Worm (Caenorhabditis elegans): ENCODE data around the gene nep-1.

nep-1 gene

DNA sequence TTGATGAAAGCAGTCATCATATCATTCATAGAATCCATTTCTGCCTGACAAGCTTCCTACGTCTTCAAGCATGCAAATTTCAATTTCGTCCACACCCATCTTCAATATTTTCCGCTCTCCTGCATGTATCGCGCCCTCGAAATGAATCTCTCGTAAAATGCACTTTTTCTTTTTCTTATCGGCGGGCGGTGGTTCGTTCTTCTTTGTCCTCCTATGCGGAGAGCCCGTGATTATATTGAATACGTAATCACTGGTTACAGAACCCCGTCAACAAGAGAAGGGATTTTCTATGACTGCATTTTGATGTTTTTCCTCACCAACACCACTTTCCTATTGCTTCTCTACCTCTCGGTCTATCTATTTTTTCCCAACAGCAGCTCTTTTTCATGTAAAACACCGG lies 20.4 kb downstream of the nep-1 start:
- TF ChIP-seq W03F9.2 (tag; optimal IDR thresholded peaks at IDR 0.05): no peak
- TF ChIP-seq dao-5 (tag; optimal IDR thresholded peaks at IDR 0.05): no peak
- no peak for TF ChIP-seq him-1 (tag; optimal IDR thresholded peaks at IDR 0.05)

DNA sequence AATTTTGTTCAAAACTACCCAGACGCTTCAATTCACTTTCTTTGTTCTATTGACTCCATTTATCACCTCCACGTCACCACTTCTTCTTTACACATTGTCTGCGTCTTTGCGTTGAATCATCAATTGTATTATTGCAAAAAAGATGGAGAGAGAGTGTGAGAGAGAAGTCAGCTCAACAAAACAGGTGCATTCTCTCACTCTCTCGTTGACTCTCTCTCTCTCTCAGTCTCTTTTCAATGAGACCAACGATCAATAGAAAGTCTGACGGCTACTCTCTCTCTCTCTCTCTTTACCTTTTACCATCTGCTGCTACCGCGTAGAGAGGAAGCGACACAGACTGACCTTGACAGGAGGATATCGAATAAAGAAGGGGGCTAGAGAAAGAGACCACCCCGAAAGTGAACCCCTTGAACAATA lies 21.2 kb downstream of the nep-1 start:
- no peak for TF ChIP-seq dao-5 (tag; optimal IDR thresholded peaks at IDR 0.05)
- TF ChIP-seq W03F9.2 (tag; optimal IDR thresholded peaks at IDR 0.05): peak; percentile 45
- peak; percentile 40 for TF ChIP-seq him-1 (tag; optimal IDR thresholded peaks at IDR 0.05)

DNA sequence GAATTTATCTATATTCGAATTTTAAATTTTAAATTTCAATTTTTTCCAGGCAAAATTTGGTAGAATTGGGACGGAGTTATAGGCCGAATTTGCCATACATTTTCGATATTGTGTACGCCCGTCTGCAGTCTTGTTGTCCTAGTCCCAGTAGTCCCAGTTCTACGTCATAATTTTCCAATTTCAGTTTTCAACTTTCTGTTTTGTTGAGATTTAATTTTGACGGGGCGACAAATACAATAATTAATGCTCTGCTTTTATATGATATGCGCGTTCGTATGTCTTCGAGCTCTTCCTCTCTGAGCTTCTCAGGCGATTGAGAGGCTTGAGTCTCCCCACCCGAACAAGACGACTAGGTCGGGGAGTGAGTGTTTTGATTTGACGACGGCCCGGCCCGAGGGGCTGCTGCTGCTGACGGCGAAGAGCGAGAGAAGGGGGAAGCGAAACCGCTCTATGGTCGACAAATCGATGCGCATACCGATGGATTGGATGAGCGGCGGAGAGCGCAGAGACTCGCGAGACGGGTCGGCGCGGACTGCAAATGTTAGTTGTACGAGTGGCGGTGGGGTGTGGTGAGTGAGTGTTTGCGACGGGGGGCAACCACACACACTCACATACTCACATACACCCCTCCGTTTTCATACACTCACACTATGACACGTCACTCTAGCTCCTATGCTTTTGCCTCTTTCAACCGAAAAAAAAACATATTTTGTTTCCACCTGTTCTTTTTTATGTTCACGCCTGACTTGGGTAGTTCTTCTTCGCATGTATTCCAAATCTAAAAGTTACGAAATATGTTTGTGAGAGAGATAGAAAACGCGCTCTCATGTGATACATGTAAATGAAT lies 22.1 kb downstream of the nep-1 start:
- TF ChIP-seq dao-5 (tag; optimal IDR thresholded peaks at IDR 0.05): peak; percentile 59
- peak; percentile 38 for TF ChIP-seq him-1 (tag; optimal IDR thresholded peaks at IDR 0.05)
- TF ChIP-seq W03F9.2 (tag; optimal IDR thresholded peaks at IDR 0.05): peak; percentile 22

DNA sequence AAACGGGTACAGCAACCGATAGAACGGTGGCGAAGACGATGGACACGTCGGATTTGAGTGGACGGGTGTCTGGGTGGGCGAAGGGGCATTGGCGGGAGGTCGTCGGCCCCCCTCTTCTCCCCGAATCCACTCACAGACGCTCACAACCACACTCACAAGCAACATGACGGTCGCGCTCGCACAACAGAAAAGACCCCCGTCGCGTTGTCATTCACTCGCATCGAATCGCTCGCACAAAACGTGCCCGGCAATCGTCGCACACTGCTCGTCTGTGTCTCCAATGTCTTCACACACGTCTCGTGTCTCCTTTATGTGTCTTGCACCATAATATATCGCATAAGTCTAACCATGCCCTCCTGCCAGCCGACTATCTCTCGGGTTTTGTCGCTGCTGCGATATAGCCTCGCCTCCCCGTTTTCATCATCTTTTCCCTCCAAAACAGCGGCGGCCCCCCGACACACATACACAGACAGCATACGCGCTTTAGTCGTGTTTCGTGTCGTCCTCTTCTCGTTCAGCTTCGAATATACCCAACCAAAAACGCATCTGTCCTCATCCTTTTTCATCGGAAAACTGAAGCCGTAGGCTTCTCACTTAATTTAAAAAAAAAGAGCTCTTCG lies 22.8 kb downstream of the nep-1 start:
- TF ChIP-seq W03F9.2 (tag; optimal IDR thresholded peaks at IDR 0.05): no peak
- TF ChIP-seq him-1 (tag; optimal IDR thresholded peaks at IDR 0.05): peak; percentile 74

DNA sequence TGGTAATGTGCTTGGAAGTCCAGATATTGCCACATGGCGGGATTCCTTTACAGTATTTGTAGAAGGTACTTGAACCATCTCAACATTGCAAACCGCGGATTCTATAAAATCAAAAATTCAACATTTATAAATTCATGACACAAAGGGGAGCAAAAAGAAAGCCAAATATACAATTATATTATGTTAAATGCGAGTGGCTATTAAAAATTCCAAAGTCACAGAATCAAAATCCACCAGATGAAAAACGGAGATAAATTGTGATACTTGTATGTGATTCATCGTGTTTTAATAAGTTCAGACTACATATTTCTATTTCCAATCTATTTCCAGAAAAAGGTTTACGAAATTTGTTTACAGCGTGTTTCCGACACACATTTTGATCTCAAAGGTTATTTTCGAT lies 23.5 kb downstream of the nep-1 start, which contains the start of gene din-1:
Gene din-1, minus strand, starts transcription at position 101 of the 400 bp plus-strand sequence.
- TF ChIP-seq him-1 (tag; optimal IDR thresholded peaks at IDR 0.05): no peak
- no peak for TF ChIP-seq dao-5 (tag; optimal IDR thresholded peaks at IDR 0.05)
- no peak for TF ChIP-seq W03F9.2 (tag; optimal IDR thresholded peaks at IDR 0.05)

DNA sequence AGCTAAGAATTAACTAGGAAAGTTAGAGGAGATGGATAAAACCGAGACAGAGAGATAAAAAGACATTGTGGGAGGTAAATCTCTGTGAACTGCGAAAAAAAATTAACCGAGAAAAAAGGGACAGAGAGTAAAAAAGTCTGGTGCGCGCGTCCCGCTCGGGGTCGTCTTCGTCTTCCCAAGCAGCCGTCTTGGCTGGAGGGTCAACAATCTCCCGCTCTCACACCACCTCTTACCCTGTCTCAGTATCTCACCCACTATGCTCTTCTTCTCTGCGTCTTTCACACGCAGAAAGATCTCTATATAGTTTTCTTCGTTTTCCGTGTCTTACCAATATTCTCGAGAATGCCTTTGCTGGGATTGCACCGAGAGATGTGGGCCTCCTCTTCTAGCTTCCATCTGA lies 24.3 kb downstream of the nep-1 start:
- TF ChIP-seq W03F9.2 (tag; optimal IDR thresholded peaks at IDR 0.05) (no peak), him-1 (tag; optimal IDR thresholded peaks at IDR 0.05) (no peak), dao-5 (tag; optimal IDR thresholded peaks at IDR 0.05) (no peak)

DNA sequence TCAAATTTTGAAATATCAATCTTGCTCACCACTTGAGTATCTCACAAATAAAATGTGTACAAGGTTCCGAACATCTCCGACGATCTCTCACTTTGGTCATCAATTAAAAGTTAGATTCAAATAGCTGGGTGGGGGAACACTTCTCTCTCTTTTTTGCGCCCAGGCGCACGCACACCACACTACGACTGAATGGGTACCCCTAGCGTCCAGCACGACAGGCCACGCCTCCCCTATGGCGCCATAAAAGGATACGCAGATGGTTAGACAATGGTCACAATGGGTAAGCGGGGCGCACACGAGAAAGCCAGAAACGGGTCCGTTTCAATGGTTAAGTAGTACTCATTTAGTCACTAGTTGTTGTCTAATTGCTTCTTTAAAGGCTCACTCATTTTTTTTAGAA lies 27.0 kb downstream of the nep-1 start:
- TF ChIP-seq W03F9.2 (tag; optimal IDR thresholded peaks at IDR 0.05) (no peak), him-1 (tag; optimal IDR thresholded peaks at IDR 0.05) (no peak), dao-5 (tag; optimal IDR thresholded peaks at IDR 0.05) (no peak)

DNA sequence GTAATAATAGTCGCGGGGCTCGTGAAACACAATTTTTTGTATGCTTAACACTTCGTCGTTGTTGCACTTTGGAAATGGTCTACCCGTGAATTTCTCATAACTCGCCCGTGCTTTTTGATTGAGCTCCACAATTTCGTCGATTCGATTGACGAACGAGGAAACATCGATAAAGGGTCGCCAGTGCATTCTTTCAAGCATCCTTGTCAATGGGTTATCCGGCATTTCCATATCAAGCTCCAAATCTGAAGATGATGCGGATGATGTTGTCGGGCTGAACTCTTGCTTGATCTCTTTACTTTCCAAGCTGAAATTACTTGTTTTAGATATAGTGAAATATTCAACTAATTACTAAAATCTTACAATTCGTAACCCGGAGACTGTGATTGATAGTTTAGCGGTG lies 29.1 kb downstream of the nep-1 start:
- TF ChIP-seq dao-5 (tag; optimal IDR thresholded peaks at IDR 0.05) (no peak), him-1 (tag; optimal IDR thresholded peaks at IDR 0.05) (no peak), W03F9.2 (tag; optimal IDR thresholded peaks at IDR 0.05) (no peak)

DNA sequence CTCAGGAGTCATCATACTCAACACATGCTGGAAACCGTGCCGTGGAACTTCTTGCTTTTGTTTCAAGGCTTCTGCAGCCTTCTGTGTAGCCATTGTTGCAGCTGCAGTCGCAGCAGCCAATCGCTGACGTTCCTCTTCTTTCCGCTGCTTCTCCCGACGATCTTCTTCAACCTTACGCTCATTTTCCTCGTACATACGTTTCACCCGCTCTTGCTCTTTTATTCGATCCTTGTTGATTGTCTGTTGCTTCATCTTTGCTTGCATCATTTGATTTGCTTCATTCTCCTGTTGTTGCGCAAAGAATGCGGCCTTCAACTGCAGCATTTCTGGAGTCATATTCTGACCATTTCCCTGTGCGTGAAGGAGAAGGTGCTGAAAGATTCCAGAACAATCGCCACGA lies 34.4 kb downstream of the nep-1 start:
- TF ChIP-seq W03F9.2 (tag; optimal IDR thresholded peaks at IDR 0.05): no peak
- TF ChIP-seq him-1 (tag; optimal IDR thresholded peaks at IDR 0.05): no peak
- no peak for TF ChIP-seq dao-5 (tag; optimal IDR thresholded peaks at IDR 0.05)

DNA sequence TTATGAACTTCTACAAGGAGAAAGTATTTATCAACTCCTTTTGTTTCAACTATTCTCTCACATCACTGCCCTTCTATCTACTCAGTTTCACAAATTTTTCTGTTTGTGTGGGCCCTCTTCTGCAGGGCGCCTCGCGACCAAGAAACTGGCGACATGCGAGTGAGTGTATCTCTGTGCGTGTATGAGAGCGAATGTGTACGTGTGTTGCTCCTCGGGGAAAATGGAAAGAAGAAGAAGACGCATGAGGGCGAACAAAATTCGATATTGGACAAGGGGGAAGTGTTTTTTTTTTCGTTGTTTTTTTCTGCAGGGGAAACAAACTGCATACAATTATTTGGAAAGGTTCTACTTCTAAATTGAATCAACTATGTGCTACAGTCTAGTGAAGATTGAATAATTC lies 35.4 kb downstream of the nep-1 start:
- TF ChIP-seq W03F9.2 (tag; optimal IDR thresholded peaks at IDR 0.05) (no peak), him-1 (tag; optimal IDR thresholded peaks at IDR 0.05) (peak; percentile 9)

DNA sequence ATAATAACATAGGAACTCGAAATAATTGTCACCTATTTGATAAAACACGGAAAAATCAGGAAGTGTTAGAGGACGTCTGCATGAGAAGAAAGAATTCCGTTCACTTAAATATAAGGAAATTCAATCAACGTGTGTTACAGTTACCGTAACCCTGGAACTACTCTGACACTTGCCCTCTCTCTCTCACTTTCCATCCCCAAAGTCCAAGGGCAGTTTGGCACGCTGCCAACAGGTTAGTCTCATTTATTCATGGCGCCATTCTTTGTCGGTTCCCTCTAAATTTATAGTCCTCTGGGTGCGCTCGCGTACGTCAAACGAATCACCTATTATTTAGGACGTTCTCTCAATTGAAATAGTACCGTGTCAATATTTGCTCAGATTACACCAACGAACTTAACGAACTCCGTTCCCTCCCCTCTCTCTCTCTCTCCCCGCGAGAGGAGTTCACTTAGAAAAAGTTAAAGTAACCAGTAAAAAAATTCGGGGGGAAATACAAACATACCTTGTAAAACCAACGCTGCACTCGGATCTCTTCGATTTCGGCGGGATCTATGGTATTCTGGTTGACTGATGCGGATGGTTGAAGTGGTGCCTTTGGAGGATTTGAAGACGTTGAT lies 36.2 kb downstream of the nep-1 start:
- no peak for TF ChIP-seq him-1 (tag; optimal IDR thresholded peaks at IDR 0.05)
- TF ChIP-seq dao-5 (tag; optimal IDR thresholded peaks at IDR 0.05): no peak
- TF ChIP-seq W03F9.2 (tag; optimal IDR thresholded peaks at IDR 0.05): no peak

DNA sequence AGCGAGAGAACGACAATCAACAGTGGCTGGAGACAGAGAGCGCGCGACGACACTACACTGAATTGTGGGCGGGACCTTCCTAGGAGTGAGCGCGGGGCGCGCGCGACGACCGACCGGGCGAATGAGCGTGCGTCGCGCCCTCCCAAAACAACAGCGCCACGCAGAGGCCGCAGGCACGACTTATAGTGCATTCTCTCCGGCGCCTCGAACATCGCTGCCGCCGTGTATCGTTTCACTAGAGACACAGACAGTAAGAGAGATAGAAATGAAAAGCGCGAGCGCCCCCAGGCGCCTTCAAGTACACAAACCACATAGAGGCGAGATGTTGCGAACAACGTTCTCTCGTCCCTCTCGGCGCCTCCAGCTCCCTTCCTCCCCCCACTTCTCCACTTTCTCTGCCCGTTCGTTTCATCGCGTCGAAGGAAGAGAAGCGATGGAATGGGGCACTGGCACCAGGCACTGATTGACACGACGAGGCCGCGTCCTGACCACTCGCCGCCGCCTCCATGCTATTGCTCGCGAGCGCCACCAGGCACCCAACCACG lies 37.0 kb downstream of the nep-1 start:
- peak; percentile 53 for TF ChIP-seq dao-5 (tag; optimal IDR thresholded peaks at IDR 0.05)
- peak; percentile 42 for TF ChIP-seq W03F9.2 (tag; optimal IDR thresholded peaks at IDR 0.05)
- TF ChIP-seq him-1 (tag; optimal IDR thresholded peaks at IDR 0.05): peak; percentile 71

DNA sequence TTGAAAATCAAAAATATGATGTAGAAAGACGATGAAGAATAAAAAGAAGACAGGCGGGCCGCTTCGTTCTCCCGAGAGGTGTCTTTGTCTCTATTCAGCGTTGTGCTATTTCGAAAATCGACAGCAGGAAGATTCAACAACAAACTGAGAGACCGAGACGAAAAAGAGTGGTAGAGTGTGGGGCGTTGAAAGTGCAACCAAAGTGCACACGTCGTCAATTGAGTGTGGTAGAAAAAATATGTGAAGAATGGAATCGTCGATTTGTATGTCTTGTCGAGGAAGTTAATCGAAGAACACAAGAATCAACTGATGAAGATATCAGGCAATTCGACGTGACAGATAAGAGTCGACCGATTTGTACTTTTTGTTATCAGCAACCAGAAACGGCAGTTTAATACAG lies 37.8 kb downstream of the nep-1 start:
- TF ChIP-seq W03F9.2 (tag; optimal IDR thresholded peaks at IDR 0.05) (no peak), dao-5 (tag; optimal IDR thresholded peaks at IDR 0.05) (no peak), him-1 (tag; optimal IDR thresholded peaks at IDR 0.05) (no peak)

DNA sequence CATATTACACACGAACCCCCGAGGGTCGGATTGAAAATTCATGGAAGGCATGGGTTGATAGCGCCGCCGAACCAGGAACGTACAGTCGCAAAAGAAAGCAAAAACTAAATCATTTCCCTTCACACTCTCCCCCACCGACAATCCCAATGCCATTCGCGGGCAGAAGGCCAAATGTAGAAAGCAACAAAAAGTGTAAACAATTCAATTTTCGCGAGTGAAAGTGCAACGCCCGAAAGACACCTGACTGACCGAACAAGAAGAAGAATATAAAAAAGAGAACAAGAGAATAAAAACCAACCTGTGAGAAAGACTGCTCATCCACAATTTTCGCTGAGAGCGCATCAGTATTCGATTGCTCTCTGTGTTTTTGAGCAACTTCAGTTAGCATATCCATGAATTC lies 39.3 kb downstream of the nep-1 start:
- no peak for TF ChIP-seq W03F9.2 (tag; optimal IDR thresholded peaks at IDR 0.05)
- TF ChIP-seq dao-5 (tag; optimal IDR thresholded peaks at IDR 0.05): no peak
- no peak for TF ChIP-seq him-1 (tag; optimal IDR thresholded peaks at IDR 0.05)
